Worm (Caenorhabditis elegans) whole organism, L4 larva: ENCODE measurements around the gene F38A5.2.

Source experiments
- D1046.2 ChIP-seq: fragments of 200-800 bp; sonication (Bioruptor generic); IDR thresholded peaks from 2 replicates; pipeline ENCODE4 v1.3.6; 2022; ENCODE audit warnings: missing genetic modification characterization, missing compliant biosample characterization
- aha-1 ChIP-seq: fragments of 150-350 bp; peaks from one replicate; lab custom pipeline; 2014; ENCODE audit warnings: missing biosample characterization, missing genetic modification characterization
- aly-2 ChIP-seq: sonication (generic microtip); optimal IDR thresholded peaks from 2 replicates; lab custom pipeline; 2018; ENCODE audit warnings: missing biosample characterization, missing genetic modification characterization
- ama-1 ChIP-seq: fragments of 150-350 bp; optimal IDR thresholded peaks from 2 replicates; lab custom pipeline; 2014; ENCODE audit warnings: inconsistent platforms, mixed read lengths
- attf-4 ChIP-seq: sonication (generic microtip); optimal IDR thresholded peaks from 3 replicates; lab custom pipeline; 2017; ENCODE audit warnings: missing biosample characterization, missing genetic modification characterization
- ceh-44 ChIP-seq: fragments of 200-800 bp; sonication (Bioruptor generic); IDR thresholded peaks from 2 replicates; pipeline ENCODE4 v1.3.6; 2022; ENCODE audit warnings: missing genetic modification reagents, missing genetic modification characterization, missing compliant biosample characterization
- ces-1 ChIP-seq: fragments of 150-350 bp; sonication (generic microtip); optimal IDR thresholded peaks from 4 replicates; lab custom pipeline; 2014; ENCODE audit warnings: missing biosample characterization, missing genetic modification reagents, missing genetic modification characterization
- ctbp-1 ChIP-seq: fragments of 200-800 bp; sonication (Bioruptor generic); IDR thresholded peaks from 2 replicates; pipeline ENCODE4 v1.3.6; 2022; ENCODE audit warnings: missing genetic modification reagents, missing genetic modification characterization, missing compliant biosample characterization
- daf-8 ChIP-seq: fragments of 200-800 bp; sonication (Bioruptor generic); IDR thresholded peaks from 2 replicates; pipeline ENCODE4 v1.3.6; 2022; ENCODE audit warnings: missing genetic modification characterization, missing compliant biosample characterization
- dmd-8 ChIP-seq: fragments of 200-800 bp; sonication (Bioruptor generic); IDR thresholded peaks from 2 replicates; pipeline ENCODE4 v1.3.6; 2022; ENCODE audit warnings: missing genetic modification characterization, missing compliant biosample characterization
- egl-43 ChIP-seq: fragments of 200-800 bp; sonication (Bioruptor generic); IDR thresholded peaks from 2 replicates; pipeline ENCODE4 v1.3.6; 2022; ENCODE audit warnings: missing genetic modification reagents, missing genetic modification characterization, missing compliant biosample characterization
- fkh-10 ChIP-seq: fragments of 150-350 bp; optimal IDR thresholded peaks from 2 replicates; lab custom pipeline; 2014; ENCODE audit warnings: missing biosample characterization, missing genetic modification reagents, missing genetic modification characterization
- hmg-1.1 ChIP-seq: fragments of 200-800 bp; sonication (Bioruptor generic); IDR thresholded peaks from 2 replicates; pipeline ENCODE4 v1.3.6; 2022; ENCODE audit warnings: missing genetic modification reagents, missing genetic modification characterization, missing compliant biosample characterization
- jun-1 ChIP-seq: fragments of 150-350 bp; optimal IDR thresholded peaks from 2 replicates; lab custom pipeline; 2014; ENCODE audit warnings: missing biosample characterization, missing genetic modification reagents, missing genetic modification characterization
- lin-39 ChIP-seq: fragments of 150-350 bp; optimal IDR thresholded peaks from 2 replicates; lab custom pipeline; 2014; ENCODE audit warnings: missing biosample characterization, missing genetic modification reagents, missing genetic modification characterization
- lsy-2 ChIP-seq, 2 experiments: fragments of 150-350 bp in 1 of 2; sonication (generic microtip) in 1 of 2; optimal IDR thresholded peaks; 2 replicates each; lab custom pipeline; 2014 to 2017; ENCODE audit warnings: missing biosample characterization in 2 of 2, missing genetic modification characterization in 2 of 2
- madf-5 ChIP-seq, 2 experiments: fragments of 200-800 bp; sonication (Bioruptor generic); IDR thresholded peaks; 2 replicates each; pipeline ENCODE4 v1.3.6; 2022; ENCODE audit warnings: missing compliant biosample characterization in 2 of 2, missing genetic modification characterization in 2 of 2
- madf-9 ChIP-seq: fragments of 200-800 bp; sonication (Bioruptor generic); conservative IDR thresholded peaks from 2 replicates; pipeline ENCODE4 v1.3.6; 2022; ENCODE audit warnings: missing genetic modification reagents, missing genetic modification characterization, missing compliant biosample characterization
- mdl-1 ChIP-seq, 2 experiments: fragments of 150-350 bp in 1 of 2; sonication (generic microtip) in 1 of 2; optimal IDR thresholded peaks; 2 replicates each; lab custom pipeline; 2014 to 2017; ENCODE audit warnings: missing biosample characterization in 2 of 2, missing genetic modification characterization in 2 of 2
- mdt-29 ChIP-seq: fragments of 200-800 bp; sonication (Bioruptor generic); IDR thresholded peaks from 2 replicates; pipeline ENCODE4 v1.3.6; 2022; ENCODE audit warnings: missing genetic modification reagents, missing genetic modification characterization, missing compliant biosample characterization
- mxl-2 ChIP-seq: fragments of 200-800 bp; sonication (Bioruptor generic); conservative IDR thresholded peaks from 2 replicates; pipeline ENCODE4 v1.3.6; 2022; ENCODE audit warnings: missing genetic modification reagents, missing genetic modification characterization, missing compliant biosample characterization
- nhr-10 ChIP-seq: fragments of 150-350 bp; optimal IDR thresholded peaks from 2 replicates; lab custom pipeline; 2014; ENCODE audit warnings: missing biosample characterization, missing genetic modification characterization
- nhr-237 ChIP-seq: sonication (generic microtip); optimal IDR thresholded peaks from 2 replicates; lab custom pipeline; 2017; ENCODE audit warnings: missing biosample characterization, missing genetic modification characterization
- nhr-25 ChIP-seq: sonication (generic microtip); optimal IDR thresholded peaks from 2 replicates; lab custom pipeline; 2017; ENCODE audit warnings: missing genetic modification characterization, mild to moderate bottlenecking, missing compliant biosample characterization, antibody characterized with exemption, moderate library complexity, borderline replicate concordance; ENCODE audit not compliant: insufficient read depth
- nhr-28 ChIP-seq: fragments of 150-350 bp; optimal IDR thresholded peaks from 2 replicates; lab custom pipeline; 2014; ENCODE audit warnings: missing biosample characterization, missing genetic modification characterization
- nhr-41 ChIP-seq: fragments of 200-800 bp; sonication (Bioruptor generic); IDR thresholded peaks from 2 replicates; pipeline ENCODE4 v1.3.6; 2022; ENCODE audit warnings: missing genetic modification reagents, missing genetic modification characterization, missing compliant biosample characterization
- nhr-42 ChIP-seq: fragments of 200-800 bp; sonication (Bioruptor generic); IDR thresholded peaks from 2 replicates; pipeline ENCODE4 v1.3.6; 2022; ENCODE audit warnings: missing genetic modification characterization, missing compliant biosample characterization
- nhr-76 ChIP-seq: fragments of 150-350 bp; optimal IDR thresholded peaks from 2 replicates; lab custom pipeline; 2014; ENCODE audit warnings: missing biosample characterization, missing genetic modification characterization
- pha-4 ChIP-seq, 2 experiments: fragments of 150-350 bp in 1 of 2; fragments of 200-800 bp in 1 of 2; sonication (Bioruptor generic) in 1 of 2; IDR thresholded peaks in 1 of 2; optimal IDR thresholded peaks in 1 of 2; 2 replicates each; pipeline versions ENCODE4 v1.3.6 to Lab custom; 2014 to 2022; ENCODE audit warnings: missing genetic modification characterization in 2 of 2, missing genetic modification reagents in 2 of 2, missing biosample characterization in 1 of 2, missing compliant biosample characterization in 1 of 2
- saeg-2 ChIP-seq: fragments of 200-800 bp; sonication (Bioruptor generic); IDR thresholded peaks from 2 replicates; pipeline ENCODE4 v1.3.6; 2022; ENCODE audit warnings: missing genetic modification reagents, missing genetic modification characterization, missing compliant biosample characterization
- set-16 ChIP-seq: fragments of 200-800 bp; sonication (Bioruptor generic); IDR thresholded peaks from 2 replicates; pipeline ENCODE4 v1.3.6; 2022; ENCODE audit warnings: missing genetic modification reagents, missing genetic modification characterization, missing compliant biosample characterization
- snpc-1.2 ChIP-seq: fragments of 200-800 bp; sonication (Bioruptor generic); IDR thresholded peaks from 2 replicates; pipeline ENCODE4 v1.3.6; 2022; ENCODE audit warnings: missing genetic modification reagents, missing genetic modification characterization, missing compliant biosample characterization
- snpc-4 ChIP-seq: fragments of 150-350 bp; optimal IDR thresholded peaks from 2 replicates; lab custom pipeline; 2014; ENCODE audit warnings: missing biosample characterization, missing genetic modification characterization
- tra-1 ChIP-seq: fragments of 200-800 bp; sonication (Bioruptor generic); IDR thresholded peaks from 2 replicates; pipeline ENCODE4 v1.3.6; 2022; ENCODE audit warnings: missing genetic modification reagents, missing genetic modification characterization, missing compliant biosample characterization
- unc-130 ChIP-seq: sonication (generic microtip); optimal IDR thresholded peaks from 2 replicates; lab custom pipeline; 2016; ENCODE audit warnings: missing genetic modification reagents, missing genetic modification characterization, missing compliant biosample characterization
- unc-62 ChIP-seq, 3 experiments: fragments of 150-350 bp in 1 of 3; sonication (generic microtip); optimal IDR thresholded peaks in 2 of 3; peaks in 1 of 3; 1 replicate in 1 of 3; 2 replicates in 2 of 3; lab custom pipeline; 2014 to 2017; ENCODE audit warnings: missing biosample characterization in 3 of 3, missing genetic modification characterization in 3 of 3, missing genetic modification reagents in 3 of 3, missing genotype in 1 of 3
- zip-11 ChIP-seq: fragments of 200-800 bp; sonication (Bioruptor generic); IDR thresholded peaks from 2 replicates; pipeline ENCODE4 v1.3.6; 2022; ENCODE audit warnings: missing genetic modification characterization, missing compliant biosample characterization

Gene F38A5.2

DNA sequence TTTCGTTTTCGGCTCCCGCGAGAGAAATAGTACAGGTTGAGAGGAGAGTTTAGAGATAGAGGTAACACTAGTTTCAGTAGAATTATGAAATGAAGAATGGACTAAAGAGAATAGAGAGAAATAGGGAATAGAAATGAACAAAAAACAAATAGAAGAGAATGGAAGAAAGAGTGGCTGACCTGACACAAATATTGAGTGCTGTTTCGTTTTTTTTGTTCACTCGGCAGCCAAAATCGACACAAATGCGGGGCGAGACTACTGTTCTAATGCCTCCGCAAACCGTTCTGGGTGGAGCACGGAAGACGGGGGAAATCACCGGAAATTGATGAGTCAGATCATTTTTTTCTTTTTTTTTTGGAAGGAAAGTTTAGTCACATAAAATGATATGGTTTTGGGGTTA is 12.5 kb downstream of the F38A5.2 start:
- TF ChIP-seq nhr-28 (tag; lab: Kevin White, UChicago) (peak; percentile 10), lin-39 (tag; lab: Kevin White, UChicago) (no peak), aha-1 (tag; lab: Kevin White, UChicago) (peak; percentile 42)

DNA sequence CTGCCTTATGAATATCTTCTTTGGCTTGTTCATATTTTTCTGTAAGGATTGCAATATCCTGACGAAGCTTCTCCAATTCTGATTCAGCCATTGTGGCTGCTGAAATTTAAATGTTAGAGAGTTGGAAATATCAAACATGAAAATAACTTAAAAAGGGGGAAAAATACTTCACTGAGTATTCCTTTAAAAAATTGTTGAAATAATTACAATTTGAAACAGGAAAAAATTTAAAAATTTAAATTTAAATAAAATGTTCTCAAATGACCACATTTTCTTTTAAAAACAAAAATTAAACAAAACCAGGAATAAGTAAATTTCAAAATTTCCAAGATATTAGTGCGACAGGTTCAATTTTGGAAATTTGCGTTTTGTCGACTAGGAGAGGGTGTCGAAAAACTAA is 13.0 kb downstream of the F38A5.2 start, which contains the start of gene bicd-1:
Gene bicd-1, minus strand, starts transcription at position 101 of the 400 bp plus-strand sequence.
- TF ChIP-seq ces-1 (GFP tag; lab: Kevin White, UChicago), result no peak
- no peak for TF ChIP-seq aly-2
- TF ChIP-seq pha-4 (GFP tag; IDR thresholded peaks at IDR 0.05; lab: Robert Waterston, UW), result no peak
- no peak for TF ChIP-seq pha-4 (tag; optimal IDR thresholded peaks at IDR 0.05; lab: Kevin White, UChicago)
- TF ChIP-seq unc-130 (GFP tag; lab: Kevin White, UChicago), result no peak
- TF ChIP-seq nhr-25 (tag; lab: Kevin White, UChicago), result no peak
- TF ChIP-seq tra-1 (GFP tag; lab: Robert Waterston, UW), result no peak
- TF ChIP-seq daf-8, result no peak
- TF ChIP-seq nhr-42, result no peak
- TF ChIP-seq lin-39 (tag; lab: Kevin White, UChicago), result no peak
- TF ChIP-seq set-16 (GFP tag; lab: Robert Waterston, UW), result no peak
- TF ChIP-seq zip-11 (GFP tag; lab: Robert Waterston, UW), result no peak
- no peak for TF ChIP-seq mdl-1 (tag; optimal IDR thresholded peaks at IDR 0.05; lab: Kevin White, UChicago)
- no peak for TF ChIP-seq lsy-2 (tag; optimal IDR thresholded peaks at IDR 0.05; lab: Kevin White, UChicago)
- no peak for TF ChIP-seq snpc-4 (tag; lab: Kevin White, UChicago)
- TF ChIP-seq ceh-44, result no peak
- TF ChIP-seq ama-1 (lab: Kevin White, UChicago), result no peak
- no peak for TF ChIP-seq nhr-41 (GFP tag; lab: Robert Waterston, UW)
- TF ChIP-seq dmd-8 (GFP tag; lab: Robert Waterston, UW), result no peak
- TF ChIP-seq D1046.2 (GFP tag; lab: Robert Waterston, UW), result no peak

DNA sequence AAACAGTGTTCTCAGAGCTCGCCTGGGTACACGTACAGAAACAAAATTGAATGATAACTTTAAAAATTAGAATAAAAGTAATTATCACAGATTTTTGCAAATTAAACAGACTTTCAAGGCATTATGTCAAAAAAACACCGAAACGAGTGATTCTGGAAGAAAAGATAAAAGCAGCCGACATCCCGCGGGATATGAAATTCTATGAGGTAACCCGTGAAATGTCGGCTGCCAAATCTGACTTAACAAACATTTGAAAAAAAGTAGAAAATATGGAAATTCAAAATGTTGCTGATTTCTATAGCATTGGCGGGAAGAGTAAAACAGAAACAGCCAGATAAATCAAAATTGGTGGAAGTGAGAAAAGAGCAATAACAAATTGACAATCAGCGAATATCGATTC is 19.6 kb downstream of the F38A5.2 start:
- TF ChIP-seq nhr-25 (tag; lab: Kevin White, UChicago), result no peak
- TF ChIP-seq mdt-29, result no peak
- TF ChIP-seq dmd-8 (GFP tag; lab: Robert Waterston, UW), result no peak
- TF ChIP-seq nhr-237 (tag; lab: Kevin White, UChicago), result no peak

DNA sequence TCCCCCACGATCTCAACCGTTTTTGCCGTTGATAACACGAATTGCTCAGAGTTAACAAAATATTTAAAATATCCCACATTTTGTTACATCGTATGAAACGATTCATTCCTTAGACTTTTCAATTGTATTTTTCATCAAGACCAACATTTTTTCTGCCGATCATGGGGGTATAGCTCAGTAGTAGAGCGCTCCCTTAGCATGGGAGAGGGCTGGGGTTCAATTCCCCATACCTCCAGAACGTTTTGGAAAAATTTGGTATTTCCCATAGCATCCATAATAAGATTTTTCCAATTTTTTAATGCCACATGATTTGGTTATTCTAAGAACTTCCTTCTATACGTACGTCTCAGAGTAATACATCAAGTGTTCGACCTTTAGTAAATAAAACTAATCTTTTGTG is 23.2 kb downstream of the F38A5.2 start:
- TF ChIP-seq unc-62 (GFP tag; optimal IDR thresholded peaks at IDR 0.05 in 1 of 2; lab: Kevin White, UChicago) (peak in 1 of 2 experiments; percentile 50), unc-62 (tag; optimal IDR thresholded peaks at IDR 0.05; lab: Kevin White, UChicago) (no peak), snpc-1.2 (0 out of 2 replicates have a peak, but pooled peaks have one; percentile 62), nhr-237 (tag; lab: Kevin White, UChicago) (no peak), tra-1 (GFP tag; lab: Robert Waterston, UW) (no peak)
- TF ChIP-seq, all 104 proteins: peak for 2

DNA sequence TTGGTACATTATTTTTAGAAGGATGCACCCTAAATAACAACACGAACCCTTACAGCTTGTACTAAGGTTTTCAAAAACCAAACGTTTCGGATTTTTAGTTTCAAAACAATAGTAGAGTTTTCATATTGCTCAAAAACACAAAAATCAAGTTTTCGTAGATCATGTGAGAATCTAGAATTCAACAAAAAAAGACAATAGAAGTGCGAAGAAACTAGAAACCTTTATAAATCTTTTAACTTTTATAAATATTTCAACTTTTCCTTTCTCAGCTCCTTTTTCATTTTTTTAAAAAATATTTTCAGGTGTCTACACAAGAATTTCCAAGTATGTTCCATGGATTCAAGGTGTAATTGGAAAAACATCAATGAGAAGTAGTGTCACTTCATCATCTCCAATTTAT is 24.8 kb downstream of the F38A5.2 start, which contains the start of gene best-9:
Gene best-9, plus strand, starts transcription at position 301 of the 400 bp plus-strand sequence.
- TF ChIP-seq egl-43 (GFP tag; lab: Robert Waterston, UW) (no peak), fkh-10 (GFP tag; lab: Kevin White, UChicago) (no peak)

DNA sequence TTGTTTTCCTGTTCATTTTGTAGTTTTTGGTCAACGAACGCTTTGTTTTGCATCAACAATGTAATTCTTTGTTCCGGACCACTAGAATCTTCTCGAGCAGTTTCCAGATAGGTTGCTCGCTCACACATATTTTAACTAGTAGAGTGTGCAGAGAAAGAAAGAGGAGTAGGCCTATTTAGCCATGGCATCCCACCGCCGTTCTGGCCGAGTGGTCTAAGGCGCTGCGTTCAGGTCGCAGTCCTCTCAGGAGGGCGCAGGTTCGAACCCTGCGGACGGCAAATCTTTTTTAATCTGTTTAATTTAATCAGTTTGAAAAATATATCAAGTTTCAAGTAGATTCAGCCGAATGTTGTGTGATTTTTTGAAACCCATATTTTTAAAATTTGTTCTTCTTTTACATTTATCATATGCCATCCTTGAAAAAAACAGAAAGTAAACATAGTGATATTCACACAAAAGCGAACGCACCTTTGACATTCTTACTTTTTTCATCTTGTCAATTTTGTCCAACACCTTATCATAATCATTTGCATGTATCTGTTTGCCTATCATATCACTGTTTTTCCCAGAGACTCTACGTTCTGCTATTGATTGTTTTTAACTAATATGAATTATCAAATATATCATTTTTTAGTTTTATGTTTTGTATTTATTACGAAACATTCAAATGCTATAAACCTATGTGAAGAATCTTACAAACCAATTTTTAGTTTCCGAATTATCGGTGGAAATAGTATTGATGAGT is 28.4 kb downstream of the F38A5.2 start, which contains the start of gene try-3:
Gene try-3, plus strand, starts transcription at position 532 of the 745 bp plus-strand sequence.
- no peak for TF ChIP-seq nhr-25 (tag; lab: Kevin White, UChicago)
- TF ChIP-seq saeg-2 (GFP tag; lab: Robert Waterston, UW), result no peak
- peak; percentile 27 for TF ChIP-seq nhr-10 (tag; lab: Kevin White, UChicago)
- TF ChIP-seq tra-1 (GFP tag; lab: Robert Waterston, UW), result peak; percentile 82
- TF ChIP-seq jun-1 (tag; lab: Kevin White, UChicago), result no peak
- no peak for TF ChIP-seq unc-62 (GFP tag; optimal IDR thresholded peaks at IDR 0.05 in 1 of 2; lab: Kevin White, UChicago)
- no peak for TF ChIP-seq unc-62 (tag; optimal IDR thresholded peaks at IDR 0.05; lab: Kevin White, UChicago)
- TF ChIP-seq ctbp-1 (GFP tag; lab: Robert Waterston, UW), result peak; percentile 91
- TF ChIP-seq mxl-2 (GFP tag; lab: Robert Waterston, UW), result 0 out of 2 replicates have a peak, but pooled peaks have one; percentile 16
- TF ChIP-seq aha-1 (tag; lab: Kevin White, UChicago), result peak; percentile 58
- peak; percentile 98 for TF ChIP-seq snpc-1.2
- no peak for TF ChIP-seq nhr-76 (tag; lab: Kevin White, UChicago)
- peak in 1 of 2 experiments; percentile 82; a peak in 1 of 4 replicates for TF ChIP-seq madf-5 (GFP tag; IDR thresholded peaks at IDR 0.05; lab: Robert Waterston, UW)
- peak; percentile 81 for TF ChIP-seq D1046.2 (GFP tag; lab: Robert Waterston, UW)
- TF ChIP-seq hmg-1.1 (GFP tag; lab: Robert Waterston, UW), result peak; percentile 88
- TF ChIP-seq madf-9 (GFP tag; lab: Robert Waterston, UW), result peak; percentile 80
- TF ChIP-seq attf-4 (tag; lab: Kevin White, UChicago), result no peak
